Fruit fly (Drosophila melanogaster) whole organism, pupa: Measurements from ENCODE around the gene Faa.

Source experiments
- CG32121 ChIP-seq: fragments of 200-800 bp; sonication (Bioruptor generic); IDR thresholded peaks from 2 replicates; pipeline ENCODE4 v1.3.6; 2022; ENCODE audit warnings: missing biosample characterization, missing genetic modification characterization
- EcR ChIP-seq: fragments of 200-800 bp; sonication (Bioruptor generic); optimal IDR thresholded peaks from 3 replicates; lab custom pipeline; 2019; ENCODE audit warnings: missing biosample characterization, missing genetic modification characterization, mild to moderate bottlenecking, moderate library complexity, missing genetic modification reagents

dm6 chr3L:4025738-4026505 lies 47.8 kb downstream of the Faa start, which contains the start of gene CG11594:
- TF ChIP-seq EcR (GFP tag; lab: Kevin White, UChicago), result no peak
- no peak for TF ChIP-seq CG32121 (GFP tag; lab: Robert Waterston, UW)
